Fruit fly (Drosophila melanogaster) whole organism, embryonic: ENCODE results near the gene Dsp1.

Source experiments
- Abd-B ChIP-seq: fragments of 200-800 bp; sonication (Bioruptor generic); optimal IDR thresholded peaks from 2 replicates; lab custom pipeline; 2018; ENCODE audit warnings: missing biosample characterization, mild to moderate bottlenecking, missing genetic modification characterization, moderate library complexity
- B-H1 ChIP-seq: fragments of 200-800 bp; sonication (Bioruptor generic); IDR thresholded peaks from 3 replicates; pipeline ENCODE4 v1.3.6; 2022; ENCODE audit warnings: missing biosample characterization, missing genetic modification characterization
- Bteb2 ChIP-seq: fragments of 200-800 bp; sonication (Bioruptor generic); optimal IDR thresholded peaks from 2 replicates; lab custom pipeline; 2016; ENCODE audit warnings: missing biosample characterization, missing genetic modification characterization
- CG10979 ChIP-seq: fragments of 200-800 bp; sonication (Bioruptor generic); optimal IDR thresholded peaks from 2 replicates; lab custom pipeline; 2018; ENCODE audit warnings: missing biosample characterization, mild to moderate bottlenecking, missing genetic modification characterization, moderate library complexity
- CG12155 ChIP-seq: fragments of 200-800 bp; sonication (Bioruptor generic); optimal IDR thresholded peaks from 3 replicates; lab custom pipeline; 2016; ENCODE audit warnings: missing biosample characterization, missing genetic modification characterization
- CG12219 ChIP-seq: fragments of 200-800 bp; sonication (Bioruptor generic); optimal IDR thresholded peaks from 3 replicates; lab custom pipeline; 2018; ENCODE audit warnings: missing biosample characterization, mild to moderate bottlenecking, missing genetic modification characterization
- CG1233 ChIP-seq: fragments of 200-800 bp; sonication (Bioruptor generic); optimal IDR thresholded peaks from 4 replicates; lab custom pipeline; 2018; ENCODE audit warnings: missing biosample characterization, mild to moderate bottlenecking, missing genetic modification characterization
- CG12659 ChIP-seq: fragments of 200-800 bp; sonication (Bioruptor generic); optimal IDR thresholded peaks from 3 replicates; lab custom pipeline; 2017; ENCODE audit warnings: mild to moderate bottlenecking, missing biosample characterization, missing genetic modification reagents, missing genetic modification characterization
- CG12744 ChIP-seq: fragments of 200-800 bp; sonication (Bioruptor generic); optimal IDR thresholded peaks from 2 replicates; lab custom pipeline; 2016; ENCODE audit warnings: missing biosample characterization, missing genetic modification characterization
- CG13287 ChIP-seq: fragments of 200-800 bp; sonication (Bioruptor generic); IDR thresholded peaks from 2 replicates; pipeline ENCODE4 v1.3.6; 2022; ENCODE audit warnings: missing biosample characterization, missing genetic modification characterization; ENCODE audit not compliant: partially characterized antibody
- CG13894 ChIP-seq: fragments of 200-800 bp; sonication (Bioruptor generic); optimal IDR thresholded peaks from 3 replicates; lab custom pipeline; 2018; ENCODE audit warnings: missing biosample characterization, mild to moderate bottlenecking, missing genetic modification characterization, moderate library complexity
- CG14050 ChIP-seq: fragments of 200-800 bp; sonication (Bioruptor generic); IDR thresholded peaks from 3 replicates; pipeline ENCODE4 v1.3.6; 2022; ENCODE audit warnings: missing biosample characterization, missing genetic modification characterization
- CG14860 ChIP-seq: fragments of 200-800 bp; sonication (Bioruptor generic); IDR thresholded peaks from 3 replicates; pipeline ENCODE4 v1.3.6; 2022; ENCODE audit warnings: missing biosample characterization, missing genetic modification characterization; ENCODE audit not compliant: partially characterized antibody
- CG16863 ChIP-seq: fragments of 200-800 bp; sonication (Bioruptor generic); optimal IDR thresholded peaks from 3 replicates; lab custom pipeline; 2016; ENCODE audit warnings: missing biosample characterization, missing genetic modification characterization
- CG17359 ChIP-seq: fragments of 200-800 bp; sonication (Bioruptor generic); optimal IDR thresholded peaks from 3 replicates; lab custom pipeline; 2018; ENCODE audit warnings: missing biosample characterization, mild to moderate bottlenecking, missing genetic modification characterization, moderate library complexity
- CG17568 ChIP-seq: fragments of 200-800 bp; sonication (Bioruptor generic); optimal IDR thresholded peaks from 2 replicates; lab custom pipeline; 2018; ENCODE audit warnings: missing biosample characterization, mild to moderate bottlenecking, missing genetic modification characterization, moderate library complexity
- CG17802 ChIP-seq: fragments of 200-800 bp; sonication (Bioruptor generic); optimal IDR thresholded peaks from 2 replicates; lab custom pipeline; 2018; ENCODE audit warnings: missing biosample characterization, mild to moderate bottlenecking, missing genetic modification characterization, moderate library complexity
- CG2120 ChIP-seq: fragments of 200-800 bp; sonication (Bioruptor generic); optimal IDR thresholded peaks from 3 replicates; lab custom pipeline; 2016; ENCODE audit warnings: missing biosample characterization, missing genetic modification characterization
- CG2129 ChIP-seq: fragments of 200-800 bp; sonication (Bioruptor generic); IDR thresholded peaks from 2 replicates; pipeline ENCODE4 v1.3.6; 2022; ENCODE audit warnings: missing biosample characterization, missing genetic modification characterization; ENCODE audit not compliant: partially characterized antibody
- CG32772 ChIP-seq: fragments of 200-800 bp; sonication (Bioruptor generic); IDR thresholded peaks from 2 replicates; pipeline ENCODE4 v1.3.6; 2022; ENCODE audit warnings: missing biosample characterization, missing genetic modification characterization
- CG4424 ChIP-seq: fragments of 200-800 bp; sonication (Bioruptor generic); optimal IDR thresholded peaks from 3 replicates; lab custom pipeline; 2016; ENCODE audit warnings: missing biosample characterization, missing genetic modification characterization
- CG7357 ChIP-seq: fragments of 200-800 bp; sonication (Bioruptor generic); IDR thresholded peaks from 3 replicates; pipeline ENCODE4 v1.3.6; 2022; ENCODE audit warnings: missing biosample characterization, missing genetic modification characterization
- CG7928 ChIP-seq: fragments of 200-800 bp; sonication (Bioruptor generic); optimal IDR thresholded peaks from 2 replicates; lab custom pipeline; 2017; ENCODE audit warnings: missing biosample characterization, mild to moderate bottlenecking, missing genetic modification characterization
- CG7963 ChIP-seq: fragments of 200-800 bp; sonication (Bioruptor generic); IDR thresholded peaks from 3 replicates; pipeline ENCODE4 v1.3.6; 2022; ENCODE audit warnings: missing biosample characterization, missing genetic modification characterization; ENCODE audit not compliant: partially characterized antibody
- CG9609 ChIP-seq: fragments of 200-800 bp; sonication (Bioruptor generic); optimal IDR thresholded peaks from 3 replicates; lab custom pipeline; 2016; ENCODE audit warnings: missing biosample characterization, missing genetic modification characterization
- Dad ChIP-seq: fragments of 200-800 bp; sonication (Bioruptor generic); optimal IDR thresholded peaks from 3 replicates; lab custom pipeline; 2016; ENCODE audit warnings: missing biosample characterization, missing genetic modification characterization
- GATAe ChIP-seq: fragments of 200-800 bp; sonication (Bioruptor generic); conservative IDR thresholded peaks from 2 replicates; pipeline ENCODE4 v1.3.6; 2022; ENCODE audit warnings: missing biosample characterization, missing genetic modification characterization
- Hr3 ChIP-seq: fragments of 200-800 bp; sonication (Bioruptor generic); optimal IDR thresholded peaks from 3 replicates; lab custom pipeline; 2016; ENCODE audit warnings: missing biosample characterization, missing genetic modification characterization
- Sox102F ChIP-seq: fragments of 200-800 bp; sonication (Bioruptor generic); optimal IDR thresholded peaks from 2 replicates; lab custom pipeline; 2018; ENCODE audit warnings: missing biosample characterization, mild to moderate bottlenecking, missing genetic modification characterization, moderate library complexity
- abd-A ChIP-seq: fragments of 200-800 bp; sonication (Bioruptor generic); optimal IDR thresholded peaks from 3 replicates; lab custom pipeline; 2019; ENCODE audit warnings: missing biosample characterization, mild to moderate bottlenecking, missing genetic modification characterization, moderate library complexity
- bowl ChIP-seq: fragments of 200-800 bp; sonication (Bioruptor generic); IDR thresholded peaks from 2 replicates; pipeline ENCODE4 v1.3.6; 2022; ENCODE audit warnings: missing biosample characterization, missing genetic modification characterization
- btn ChIP-seq: fragments of 200-800 bp; sonication (Bioruptor generic); optimal IDR thresholded peaks from 2 replicates; lab custom pipeline; 2016; ENCODE audit warnings: missing biosample characterization, missing genetic modification characterization
- cad ChIP-seq: fragments of >200 bp; optimal IDR thresholded peaks from 2 replicates; lab custom pipeline; 2017; ENCODE audit warnings: missing biosample characterization, missing genetic modification characterization
- cwo ChIP-seq: fragments of 200-800 bp; sonication (Bioruptor generic); optimal IDR thresholded peaks from 3 replicates; lab custom pipeline; 2017; ENCODE audit warnings: missing biosample characterization, missing genetic modification characterization, mild to moderate bottlenecking, moderate library complexity, missing genetic modification reagents
- da ChIP-seq: fragments of 200-800 bp; sonication (Bioruptor generic); optimal IDR thresholded peaks from 2 replicates; lab custom pipeline; 2016; ENCODE audit warnings: missing biosample characterization, missing genetic modification characterization
- dimm ChIP-seq: fragments of 200-800 bp; sonication (Bioruptor generic); IDR thresholded peaks from 2 replicates; pipeline ENCODE4 v1.3.6; 2022; ENCODE audit warnings: missing biosample characterization, missing genetic modification characterization
- dmrt99B ChIP-seq: fragments of 200-800 bp; sonication (Bioruptor generic); optimal IDR thresholded peaks from 2 replicates; lab custom pipeline; 2018; ENCODE audit warnings: missing biosample characterization, mild to moderate bottlenecking, missing genetic modification characterization, moderate library complexity
- esg ChIP-seq: fragments of 200-800 bp; sonication (Bioruptor generic); conservative IDR thresholded peaks from 2 replicates; pipeline ENCODE4 v1.3.6; 2022; ENCODE audit warnings: missing biosample characterization, missing genetic modification characterization
- fd3F ChIP-seq: fragments of 200-800 bp; sonication (Bioruptor generic); optimal IDR thresholded peaks from 2 replicates; lab custom pipeline; 2018; ENCODE audit warnings: missing biosample characterization, mild to moderate bottlenecking, missing genetic modification characterization, moderate library complexity
- fd64A ChIP-seq: fragments of 200-800 bp; sonication (Bioruptor generic); optimal IDR thresholded peaks from 3 replicates; lab custom pipeline; 2018; ENCODE audit warnings: missing biosample characterization, mild to moderate bottlenecking, missing genetic modification characterization
- fru ChIP-seq: fragments of >200 bp; optimal IDR thresholded peaks from 2 replicates; lab custom pipeline; 2017
- gcm ChIP-seq: fragments of 200-800 bp; sonication (Bioruptor generic); optimal IDR thresholded peaks from 2 replicates; lab custom pipeline; 2019; ENCODE audit warnings: missing biosample characterization, mild to moderate bottlenecking, missing genetic modification characterization, moderate library complexity
- gsb-n ChIP-seq: fragments of 200-800 bp; sonication (Bioruptor generic); optimal IDR thresholded peaks from 3 replicates; lab custom pipeline; 2018; ENCODE audit warnings: missing biosample characterization, mild to moderate bottlenecking, missing genetic modification characterization
- insv ChIP-seq, 2 experiments: fragments of 200-800 bp; sonication (Bioruptor generic); optimal IDR thresholded peaks; 3 replicates each; lab custom pipeline; 2016 to 2018; ENCODE audit warnings: missing biosample characterization in 2 of 2, missing genetic modification characterization in 2 of 2
- mam ChIP-seq: fragments of 200-800 bp; sonication (Bioruptor generic); optimal IDR thresholded peaks from 3 replicates; lab custom pipeline; 2016; ENCODE audit warnings: missing biosample characterization, missing genetic modification characterization
- nom ChIP-seq: fragments of 200-800 bp; sonication (Bioruptor generic); optimal IDR thresholded peaks from 2 replicates; lab custom pipeline; 2017; ENCODE audit warnings: missing biosample characterization, missing genetic modification characterization, mild to moderate bottlenecking, moderate library complexity, missing genetic modification reagents
- sisA ChIP-seq: fragments of 200-800 bp; sonication (Bioruptor generic); IDR thresholded peaks from 2 replicates; pipeline ENCODE4 v1.3.6; 2022; ENCODE audit warnings: missing biosample characterization, missing genetic modification characterization
- stc ChIP-seq: fragments of 200-800 bp; sonication (Bioruptor generic); IDR thresholded peaks from 2 replicates; pipeline ENCODE4 v1.3.6; 2022; ENCODE audit warnings: missing biosample characterization, missing genetic modification characterization
- trh ChIP-seq: fragments of 200-800 bp; sonication (Bioruptor generic); optimal IDR thresholded peaks from 2 replicates; lab custom pipeline; 2016; ENCODE audit warnings: missing biosample characterization, missing genetic modification characterization
- zen ChIP-seq: fragments of 200-800 bp; sonication (Bioruptor generic); optimal IDR thresholded peaks from 3 replicates; lab custom pipeline; 2018; ENCODE audit warnings: missing biosample characterization, mild to moderate bottlenecking, missing genetic modification characterization, moderate library complexity
- zfh1 ChIP-seq: fragments of 200-800 bp; sonication (Bioruptor generic); IDR thresholded peaks from 3 replicates; pipeline ENCODE4 v1.3.6; 2022; ENCODE audit warnings: missing biosample characterization, missing genetic modification characterization

Dsp1 gene

dm6 chrX:16288492-16288964, 44.9 kb upstream of the Dsp1 start, which contains the start of the genes CG32576 and caz (continued):
- TF ChIP-seq stc (GFP tag; lab: Robert Waterston, UW) (no peak), dmrt99B (tag; lab: Kevin White, UChicago) (no peak), gsb-n (tag; lab: Kevin White, UChicago) (peak; percentile 17), B-H1 (GFP tag; lab: Robert Waterston, UW) (no peak), CG10979 (peak; percentile 5), esg (no peak), fd3F (GFP tag; lab: Kevin White, UChicago) (peak; percentile 13), nom (no peak), CG1233 (GFP tag; lab: Kevin White, UChicago) (no peak), Hr3 (GFP tag; lab: Kevin White, UChicago) (peak; percentile 37), CG7928 (GFP tag; lab: Kevin White, UChicago) (peak; percentile 95), CG14860 (GFP tag; lab: Robert Waterston, UW) (no peak; the same call in 2 of the 3 replicates), cwo (GFP tag; lab: Kevin White, UChicago) (no peak), abd-A (tag; lab: Kevin White, UChicago) (no peak), fd64A (no peak), Dad (GFP tag; lab: Kevin White, UChicago) (no peak), zfh1 (no peak), fru (lab: Kevin White, UChicago) (no peak), CG32772 (no peak), CG14050 (GFP tag; lab: Robert Waterston, UW) (no peak), CG7963 (GFP tag; lab: Robert Waterston, UW) (no peak), CG13287 (GFP tag; lab: Robert Waterston, UW) (peak; percentile 72), CG17359 (no peak), CG12155 (GFP tag; lab: Kevin White, UChicago) (peak; percentile 37), CG2129 (GFP tag; lab: Robert Waterston, UW) (peak; percentile 39; the same call in 1 of the 2 replicates), CG16863 (GFP tag; lab: Kevin White, UChicago) (no peak), zen (tag; lab: Kevin White, UChicago) (peak; percentile 73), dimm (GFP tag; lab: Robert Waterston, UW) (no peak), CG12744 (GFP tag; lab: Kevin White, UChicago) (no peak), GATAe (GFP tag; lab: Robert Waterston, UW) (no peak), trh (GFP tag; lab: Kevin White, UChicago) (no peak), CG12659 (peak; percentile 83), insv (GFP tag; optimal IDR thresholded peaks at IDR 0.05; lab: Kevin White, UChicago) (no peak), Bteb2 (GFP tag; lab: Kevin White, UChicago) (no peak), CG12219 (no peak), CG13894 (tag; lab: Kevin White, UChicago) (no peak), CG2120 (GFP tag; lab: Kevin White, UChicago) (peak; percentile 57), Abd-B (GFP tag; lab: Kevin White, UChicago) (no peak), CG17802 (no peak), da (no peak), CG4424 (GFP tag; lab: Kevin White, UChicago) (peak; percentile 28), CG17568 (GFP tag; lab: Kevin White, UChicago) (peak; percentile 27), cad (GFP tag; lab: Kevin White, UChicago) (no peak), mam (GFP tag; lab: Kevin White, UChicago) (no peak), bowl (GFP tag; lab: Robert Waterston, UW) (no peak), CG9609 (no peak), btn (GFP tag; lab: Kevin White, UChicago) (no peak), CG7357 (GFP tag; lab: Robert Waterston, UW) (no peak), gcm (GFP tag; lab: Kevin White, UChicago) (no peak), Sox102F (GFP tag; lab: Kevin White, UChicago) (no peak), sisA (GFP tag; lab: Robert Waterston, UW) (no peak)
